Fruit fly (Drosophila melanogaster) whole organism, prepupa: ENCODE measurements around the gene Acsf3.

ENCODE experiments used
- Blimp-1 ChIP-seq: fragments of 200-800 bp; sonication (Bioruptor generic); optimal IDR thresholded peaks from 3 replicates; lab custom pipeline; 2017; ENCODE audit warnings: missing biosample characterization, missing genetic modification characterization, mild to moderate bottlenecking, moderate library complexity, missing genetic modification reagents
- CG10669 ChIP-seq: fragments of 200-800 bp; sonication (Bioruptor generic); optimal IDR thresholded peaks from 3 replicates; lab custom pipeline; 2018; ENCODE audit warnings: missing biosample characterization, mild to moderate bottlenecking, missing genetic modification characterization, moderate library complexity
- CG11902 ChIP-seq: fragments of 200-800 bp; sonication (Bioruptor generic); optimal IDR thresholded peaks from 3 replicates; lab custom pipeline; 2016; ENCODE audit warnings: missing biosample characterization, missing genetic modification characterization
- CG15336 ChIP-seq: fragments of 200-800 bp; sonication (Bioruptor generic); IDR thresholded peaks from 2 replicates; pipeline ENCODE4 v1.3.6; 2022; ENCODE audit warnings: missing biosample characterization, missing genetic modification characterization
- CG3032 ChIP-seq: fragments of 200-800 bp; optimal IDR thresholded peaks from 2 replicates; lab custom pipeline; 2019; ENCODE audit warnings: missing biosample characterization, mild to moderate bottlenecking, missing genetic modification characterization, moderate library complexity
- CG31627 ChIP-seq: fragments of 200-800 bp; sonication (Bioruptor generic); optimal IDR thresholded peaks from 3 replicates; lab custom pipeline; 2016; ENCODE audit warnings: missing biosample characterization, missing genetic modification characterization
- CG32006 ChIP-seq: fragments of 200-800 bp; sonication (Bioruptor generic); optimal IDR thresholded peaks from 3 replicates; lab custom pipeline; 2017; ENCODE audit warnings: missing biosample characterization, mild to moderate bottlenecking, missing genetic modification characterization
- CG3919 ChIP-seq: fragments of 200-800 bp; sonication (Bioruptor generic); optimal IDR thresholded peaks from 3 replicates; lab custom pipeline; 2016; ENCODE audit warnings: missing biosample characterization, missing genetic modification characterization
- CG4318 ChIP-seq: fragments of 200-800 bp; sonication (Bioruptor generic); optimal IDR thresholded peaks from 3 replicates; lab custom pipeline; 2017; ENCODE audit warnings: missing biosample characterization, mild to moderate bottlenecking, missing genetic modification characterization
- CG6163 ChIP-seq: fragments of 200-800 bp; sonication (Bioruptor generic); IDR thresholded peaks from 3 replicates; pipeline ENCODE4 v1.3.6; 2022; ENCODE audit warnings: missing biosample characterization, missing genetic modification characterization
- CG6808 ChIP-seq: fragments of 200-800 bp; sonication (Bioruptor generic); optimal IDR thresholded peaks from 3 replicates; lab custom pipeline; 2017; ENCODE audit warnings: missing biosample characterization, missing genetic modification characterization, mild to moderate bottlenecking, moderate library complexity, missing genetic modification reagents
- CG7368 ChIP-seq: fragments of 200-800 bp; sonication (Bioruptor generic); optimal IDR thresholded peaks from 3 replicates; lab custom pipeline; 2016; ENCODE audit warnings: missing biosample characterization, missing genetic modification characterization
- CG8119 ChIP-seq: fragments of 200-800 bp; sonication (Bioruptor generic); IDR thresholded peaks from 3 replicates; pipeline ENCODE4 v1.3.6; 2022; ENCODE audit warnings: missing biosample characterization, missing genetic modification characterization
- CG8319 ChIP-seq: fragments of 200-800 bp; sonication (Bioruptor generic); optimal IDR thresholded peaks from 3 replicates; lab custom pipeline; 2016; ENCODE audit warnings: missing biosample characterization, missing genetic modification characterization
- CG8632 ChIP-seq: fragments of 200-800 bp; sonication (Bioruptor generic); optimal IDR thresholded peaks from 3 replicates; lab custom pipeline; 2016; ENCODE audit warnings: missing biosample characterization, missing genetic modification characterization
- CG9139 ChIP-seq: fragments of 200-800 bp; sonication (Bioruptor generic); optimal IDR thresholded peaks from 3 replicates; lab custom pipeline; 2017; ENCODE audit warnings: missing biosample characterization, mild to moderate bottlenecking, missing genetic modification characterization
- Eip75B ChIP-seq: fragments of 200-800 bp; sonication (Bioruptor generic); optimal IDR thresholded peaks from 3 replicates; lab custom pipeline; 2016; ENCODE audit warnings: missing biosample characterization, missing genetic modification characterization
- Eip78C ChIP-seq: fragments of 200-800 bp; sonication (Bioruptor generic); peaks from one replicate; lab custom pipeline; 2016; ENCODE audit warnings: missing biosample characterization, missing genetic modification characterization
- Eip93F ChIP-seq: fragments of 200-800 bp; sonication (Bioruptor generic); optimal IDR thresholded peaks from 2 replicates; lab custom pipeline; 2016; ENCODE audit warnings: missing biosample characterization, mild to moderate bottlenecking, missing genetic modification characterization
- Ets21C ChIP-seq: fragments of 200-800 bp; sonication (Bioruptor generic); optimal IDR thresholded peaks from 3 replicates; lab custom pipeline; 2016; ENCODE audit warnings: missing biosample characterization, missing genetic modification characterization
- Ets96B ChIP-seq: fragments of 200-800 bp; optimal IDR thresholded peaks from 2 replicates; lab custom pipeline; 2019; ENCODE audit warnings: missing biosample characterization, mild to moderate bottlenecking, missing genetic modification characterization, moderate library complexity
- Gug ChIP-seq: fragments of 200-800 bp; sonication (Bioruptor generic); IDR thresholded peaks from 2 replicates; pipeline ENCODE4 v1.3.6; 2022; ENCODE audit warnings: missing biosample characterization, missing genetic modification characterization
- Hr38 ChIP-seq: sonication (Bioruptor generic); optimal IDR thresholded peaks from 2 replicates; lab custom pipeline; 2016; ENCODE audit warnings: missing biosample characterization, missing genetic modification characterization
- Hr4 ChIP-seq: fragments of 200-800 bp; sonication (Bioruptor generic); optimal IDR thresholded peaks from 3 replicates; lab custom pipeline; 2016; ENCODE audit warnings: missing biosample characterization, missing genetic modification characterization
- Lpt ChIP-seq: fragments of 200-800 bp; sonication (Bioruptor generic); optimal IDR thresholded peaks from 3 replicates; lab custom pipeline; 2016; ENCODE audit warnings: missing biosample characterization, missing genetic modification characterization
- Met ChIP-seq: fragments of 200-800 bp; sonication (Bioruptor generic); optimal IDR thresholded peaks from 3 replicates; lab custom pipeline; 2016; ENCODE audit warnings: missing biosample characterization, missing genetic modification characterization
- Smox ChIP-seq: fragments of 200-800 bp; sonication (Bioruptor generic); optimal IDR thresholded peaks from 3 replicates; lab custom pipeline; 2016; ENCODE audit warnings: missing biosample characterization, missing genetic modification characterization
- Sox102F ChIP-seq: fragments of 200-800 bp; sonication (Bioruptor generic); optimal IDR thresholded peaks from 2 replicates; lab custom pipeline; 2016; ENCODE audit warnings: missing biosample characterization, mild to moderate bottlenecking, missing genetic modification characterization
- Sox14 ChIP-seq: fragments of 200-800 bp; sonication (Bioruptor generic); optimal IDR thresholded peaks from 3 replicates; lab custom pipeline; 2016; ENCODE audit warnings: missing biosample characterization, missing genetic modification characterization
- Sox15 ChIP-seq: fragments of 200-800 bp; sonication (Bioruptor generic); optimal IDR thresholded peaks from 3 replicates; lab custom pipeline; 2016; ENCODE audit warnings: missing biosample characterization, missing genetic modification characterization
- achi ChIP-seq: fragments of 200-800 bp; sonication (Bioruptor generic); optimal IDR thresholded peaks from 3 replicates; lab custom pipeline; 2016; ENCODE audit warnings: missing biosample characterization, missing genetic modification characterization
- cyc ChIP-seq: fragments of 200-800 bp; sonication (Bioruptor generic); optimal IDR thresholded peaks from 3 replicates; lab custom pipeline; 2016; ENCODE audit warnings: missing biosample characterization, missing genetic modification characterization
- dsx ChIP-seq: fragments of 200-800 bp; optimal IDR thresholded peaks from 3 replicates; lab custom pipeline; 2019; ENCODE audit warnings: missing biosample characterization, mild to moderate bottlenecking, missing genetic modification characterization, moderate library complexity; ENCODE audit not compliant: poor library complexity, severe bottlenecking
- esn ChIP-seq: fragments of 200-800 bp; sonication (Bioruptor generic); optimal IDR thresholded peaks from 2 replicates; lab custom pipeline; 2016; ENCODE audit warnings: missing biosample characterization, mild to moderate bottlenecking, missing genetic modification characterization, moderate library complexity
- fd59A ChIP-seq: fragments of 200-800 bp; sonication (Bioruptor generic); optimal IDR thresholded peaks from 2 replicates; lab custom pipeline; 2017; ENCODE audit warnings: missing biosample characterization, mild to moderate bottlenecking, missing genetic modification characterization, missing genetic modification reagents
- fkh ChIP-seq: fragments of 200-800 bp; sonication (Bioruptor generic); optimal IDR thresholded peaks from 3 replicates; lab custom pipeline; 2017; ENCODE audit warnings: missing biosample characterization, mild to moderate bottlenecking, missing genetic modification characterization, moderate library complexity
- lz ChIP-seq: fragments of 200-800 bp; sonication (Bioruptor generic); optimal IDR thresholded peaks from 3 replicates; lab custom pipeline; 2016; ENCODE audit warnings: missing biosample characterization, missing genetic modification characterization
- net ChIP-seq: fragments of 200-800 bp; sonication (Bioruptor generic); optimal IDR thresholded peaks from 3 replicates; lab custom pipeline; 2016; ENCODE audit warnings: missing biosample characterization, missing genetic modification characterization
- pdm3 ChIP-seq: fragments of 200-800 bp; sonication (Bioruptor generic); optimal IDR thresholded peaks from 3 replicates; lab custom pipeline; 2016; ENCODE audit warnings: missing biosample characterization, missing genetic modification characterization
- salr ChIP-seq, 2 experiments: fragments of 200-800 bp; sonication (Bioruptor generic); optimal IDR thresholded peaks; 3 replicates each; lab custom pipeline; 2016 to 2018; ENCODE audit warnings: missing biosample characterization in 2 of 2, missing genetic modification characterization in 2 of 2, mild to moderate bottlenecking in 1 of 2
- ss ChIP-seq, 2 experiments: fragments of 200-800 bp; sonication (Bioruptor generic); optimal IDR thresholded peaks; 2 replicates in 1 of 2; 3 replicates in 1 of 2; lab custom pipeline; 2017 to 2018; ENCODE audit warnings: mild to moderate bottlenecking in 2 of 2, missing biosample characterization in 2 of 2, missing genetic modification characterization in 2 of 2, moderate library complexity in 1 of 2
- svp ChIP-seq: fragments of 200-800 bp; sonication (Bioruptor generic); peaks from one replicate; lab custom pipeline; 2016; ENCODE audit warnings: missing biosample characterization, missing genetic modification characterization
- topi ChIP-seq: fragments of 200-800 bp; sonication (Bioruptor generic); optimal IDR thresholded peaks from 3 replicates; lab custom pipeline; 2016; ENCODE audit warnings: missing biosample characterization, missing genetic modification characterization
- vri ChIP-seq: fragments of 200-800 bp; sonication (Bioruptor generic); optimal IDR thresholded peaks from 3 replicates; lab custom pipeline; 2016; ENCODE audit warnings: missing biosample characterization, mild to moderate bottlenecking, missing genetic modification characterization

The Acsf3 gene

DNA sequence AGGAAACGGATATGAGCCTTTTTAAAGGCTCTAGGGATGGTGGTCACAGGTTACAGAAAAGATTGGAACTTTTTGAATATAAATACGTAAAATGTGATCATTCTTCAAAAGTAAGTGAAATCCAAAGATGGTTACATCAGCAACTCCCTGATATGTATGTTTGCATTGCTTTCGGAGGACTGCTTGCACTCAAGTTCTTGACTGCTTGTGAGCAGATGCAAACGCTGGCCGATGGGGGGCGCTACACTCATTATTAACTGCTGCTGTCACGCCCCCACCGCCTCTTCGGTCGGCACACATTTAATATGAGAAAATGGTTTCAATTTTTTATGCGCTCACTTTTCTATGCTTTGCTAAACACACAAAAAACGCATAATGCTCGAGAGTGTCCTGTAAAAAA lies 21.1 kb downstream of the Acsf3 start:
- TF ChIP-seq Sox14 (GFP tag; lab: Kevin White, UChicago), result no peak
- TF ChIP-seq Eip78C, result no peak
- TF ChIP-seq CG8319 (GFP tag; lab: Kevin White, UChicago), result no peak
- no peak for TF ChIP-seq Ets96B (tag; lab: Kevin White, UChicago)
- no peak for TF ChIP-seq Hr4 (GFP tag; lab: Kevin White, UChicago)

DNA sequence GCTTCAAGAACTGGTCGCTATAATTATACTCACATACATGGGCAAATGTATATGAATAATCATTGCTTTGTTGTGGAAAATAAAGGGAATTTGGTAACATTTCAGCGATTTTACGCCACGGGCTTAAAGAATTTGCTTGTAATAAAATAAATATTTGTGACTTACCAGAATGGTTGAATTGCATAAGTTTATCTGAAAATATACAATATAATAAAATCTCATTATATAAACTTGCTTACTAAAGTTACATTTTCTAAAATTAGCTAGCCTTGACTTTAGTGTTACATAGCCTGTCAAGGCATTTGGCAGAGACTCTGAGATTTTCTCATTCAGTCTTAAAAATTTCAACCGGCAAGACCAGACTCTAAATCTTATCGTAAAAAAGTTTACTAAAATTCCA lies 29.6 kb downstream of the Acsf3 start, which contains the start of gene CG1999:
TSS of gene CG1999 (plus strand) at position 301 of the 400 bp plus-strand sequence.
- TF ChIP-seq ss (GFP tag; optimal IDR thresholded peaks at IDR 0.05; lab: Kevin White, UChicago) (no peak), CG15336 (GFP tag; lab: Robert Waterston, UW) (no peak), CG31627 (GFP tag; lab: Kevin White, UChicago) (no peak), Met (GFP tag; lab: Kevin White, UChicago) (no peak), Sox15 (GFP tag; lab: Kevin White, UChicago) (no peak), cyc (GFP tag; lab: Kevin White, UChicago) (no peak), fkh (GFP tag; lab: Kevin White, UChicago) (no peak), CG3919 (no peak), CG3032 (tag; lab: Kevin White, UChicago) (no peak), Blimp-1 (GFP tag; lab: Kevin White, UChicago) (no peak), topi (GFP tag; lab: Kevin White, UChicago) (no peak), salr (GFP tag; optimal IDR thresholded peaks at IDR 0.05; lab: Kevin White, UChicago) (no peak), Eip93F (GFP tag; lab: Kevin White, UChicago) (no peak), dsx (GFP tag; lab: Kevin White, UChicago) (no peak), CG7368 (GFP tag; lab: Kevin White, UChicago) (no peak), Hr38 (GFP tag; lab: Kevin White, UChicago) (no peak), Smox (GFP tag; lab: Kevin White, UChicago) (no peak), CG32006 (GFP tag; lab: Kevin White, UChicago) (no peak), Sox102F (GFP tag; lab: Kevin White, UChicago) (no peak)

DNA sequence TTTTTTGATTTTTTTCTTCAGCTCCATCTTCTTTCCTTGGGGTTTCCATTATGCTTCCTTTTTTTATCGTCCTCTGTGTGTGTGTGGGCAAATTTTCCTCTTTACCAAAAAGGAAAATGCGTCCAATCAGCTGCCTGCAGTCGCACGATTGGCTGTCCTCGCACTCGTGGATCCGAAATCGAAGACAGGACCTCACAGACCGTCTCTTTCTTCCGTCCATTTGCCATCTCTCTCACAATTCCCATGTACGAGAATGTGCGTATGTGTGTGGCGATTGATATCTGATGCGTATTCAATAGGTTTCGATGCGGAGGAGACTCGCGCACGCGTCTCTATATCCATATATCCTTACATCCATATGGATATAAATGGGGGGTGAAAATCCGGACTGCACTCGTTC lies 39.5 kb downstream of the Acsf3 start:
- no peak for TF ChIP-seq CG31627 (GFP tag; lab: Kevin White, UChicago)
- no peak for TF ChIP-seq lz (GFP tag; lab: Kevin White, UChicago)

DNA sequence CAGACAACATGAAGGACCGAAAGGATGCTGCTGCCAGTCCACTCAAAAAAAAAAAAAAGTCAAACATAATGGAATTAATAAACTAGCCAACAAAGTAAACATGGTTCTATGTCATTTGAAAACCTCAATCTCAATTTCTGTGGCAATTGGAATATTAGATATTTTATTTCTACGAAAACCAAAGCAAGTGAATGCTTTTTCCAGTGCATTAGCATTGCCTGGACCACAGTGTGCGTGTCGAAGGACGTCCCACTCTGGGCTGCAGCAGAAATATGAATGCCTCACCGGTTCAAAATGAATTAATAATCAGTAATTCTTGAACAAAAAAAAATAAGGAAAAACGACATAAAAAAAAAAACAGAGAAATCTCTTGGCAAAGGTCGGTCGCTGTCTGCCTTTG lies 43.6 kb downstream of the Acsf3 start:
- TF ChIP-seq lz (GFP tag; lab: Kevin White, UChicago) (no peak), CG6163 (GFP tag; lab: Robert Waterston, UW) (no peak), CG3032 (tag; lab: Kevin White, UChicago) (no peak), CG4318 (GFP tag; lab: Kevin White, UChicago) (no peak), vri (GFP tag; lab: Kevin White, UChicago) (no peak), Lpt (GFP tag; lab: Kevin White, UChicago) (no peak), CG11902 (GFP tag; lab: Kevin White, UChicago) (no peak), fd59A (GFP tag; lab: Kevin White, UChicago) (no peak), Ets96B (tag; lab: Kevin White, UChicago) (peak; percentile 23), CG15336 (GFP tag; lab: Robert Waterston, UW) (no peak), topi (GFP tag; lab: Kevin White, UChicago) (peak; percentile 14), CG10669 (GFP tag; lab: Kevin White, UChicago) (no peak), CG8632 (no peak), CG8119 (GFP tag; lab: Robert Waterston, UW) (no peak), achi (no peak), CG9139 (no peak), Blimp-1 (GFP tag; lab: Kevin White, UChicago) (no peak), Ets21C (no peak), esn (GFP tag; lab: Kevin White, UChicago) (no peak), Hr38 (GFP tag; lab: Kevin White, UChicago) (no peak), Met (GFP tag; lab: Kevin White, UChicago) (no peak), svp (no peak), salr (GFP tag; optimal IDR thresholded peaks at IDR 0.05; lab: Kevin White, UChicago) (no peak), net (no peak), fkh (GFP tag; lab: Kevin White, UChicago) (no peak), pdm3 (GFP tag; lab: Kevin White, UChicago) (peak; percentile 5), Gug (GFP tag; lab: Robert Waterston, UW) (no peak), cyc (GFP tag; lab: Kevin White, UChicago) (no peak), ss (GFP tag; optimal IDR thresholded peaks at IDR 0.05; lab: Kevin White, UChicago) (peak in 1 of 2 experiments; percentile 3), Hr4 (GFP tag; lab: Kevin White, UChicago) (no peak), CG6808 (no peak), Eip75B (GFP tag; lab: Kevin White, UChicago) (no peak)
